Fruit fly (Drosophila melanogaster) whole organism, larva: ENCODE results near the gene ND-20L.

Experiments
- noc ChIP-seq: fragments of 200-800 bp; sonication (Bioruptor generic); optimal IDR thresholded peaks from 3 replicates; lab custom pipeline; 2019; ENCODE audit warnings: missing biosample characterization, mild to moderate bottlenecking, missing genetic modification characterization, moderate library complexity

ND-20L gene

DNA sequence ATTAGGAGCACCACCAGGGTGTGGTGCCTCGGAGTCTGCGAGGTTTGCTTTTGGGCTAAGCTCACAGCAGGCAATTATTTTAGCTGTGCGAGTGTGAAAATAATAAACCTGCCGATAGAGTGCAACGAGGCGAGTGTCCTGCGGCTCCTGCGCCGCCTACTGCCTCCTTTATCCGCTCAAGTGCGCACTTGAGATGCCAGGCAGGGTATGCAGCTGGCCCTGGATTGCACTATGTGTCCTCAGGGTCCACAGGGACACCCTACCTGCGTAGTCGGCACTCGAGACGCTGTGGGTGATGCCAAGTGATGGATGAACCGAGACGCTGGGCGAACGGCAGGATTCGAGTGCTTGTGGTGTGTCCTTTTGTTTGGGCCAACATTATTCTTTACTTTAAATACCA, 32.5 kb downstream of the ND-20L start:
- TF ChIP-seq noc (tag; lab: Kevin White, UChicago), result no peak

- TF ChIP-seq noc (tag; lab: Kevin White, UChicago), result no peak
Measured at dm6 chr3R:29548751-29549150, 33.2 kb downstream of the ND-20L start.

DNA sequence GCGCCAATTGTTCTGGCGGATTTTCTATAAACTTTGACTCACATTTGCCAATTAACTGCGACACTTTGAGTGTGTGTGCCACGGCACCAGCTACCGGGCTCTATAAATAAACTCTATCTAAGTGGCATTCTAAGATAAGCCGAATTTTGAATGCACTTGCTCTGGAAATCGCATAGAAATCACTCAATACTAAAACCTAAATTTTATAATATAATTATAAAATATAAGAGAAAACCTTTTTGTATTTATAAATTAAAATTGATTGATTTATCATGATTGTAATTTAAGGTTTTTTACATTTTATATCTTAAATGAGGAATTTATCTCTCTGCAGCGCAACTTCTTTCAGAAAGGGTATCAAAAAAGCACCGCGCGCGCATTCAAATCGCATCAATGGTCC, 33.6 kb downstream of the ND-20L start:
- TF ChIP-seq noc (tag; lab: Kevin White, UChicago), result no peak

DNA sequence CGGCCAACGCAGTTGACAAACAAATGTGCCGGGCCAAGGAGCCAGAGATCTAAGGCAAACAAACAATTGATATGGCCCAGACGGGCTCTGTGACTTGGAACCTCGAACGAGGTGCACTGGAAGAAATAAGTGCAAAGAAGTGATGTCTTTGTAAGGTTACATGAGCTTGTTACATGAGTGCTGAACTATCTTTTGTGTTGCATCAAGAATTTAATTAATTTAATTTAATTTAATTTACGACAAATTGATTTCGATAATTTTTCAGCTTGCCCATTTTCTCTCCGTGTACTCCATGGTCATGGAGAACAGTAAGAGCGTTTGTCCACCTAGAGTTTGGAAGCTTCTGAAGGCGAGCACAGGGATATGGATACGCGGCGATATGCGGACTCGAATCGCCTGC, 34.4 kb downstream of the ND-20L start:
- TF ChIP-seq noc (tag; lab: Kevin White, UChicago), result no peak

dm6 chr3R:29550735-29551134, 35.2 kb downstream of the ND-20L start:
- TF ChIP-seq noc (tag; lab: Kevin White, UChicago), result no peak

dm6 chr3R:29552830-29553583, 37.5 kb downstream of the ND-20L start:
- TF ChIP-seq noc (tag; lab: Kevin White, UChicago), result no peak

- no peak for TF ChIP-seq noc (tag; lab: Kevin White, UChicago)
Measured at dm6 chr3R:29556003-29556467, 40.5 kb downstream of the ND-20L start, which contains the start of gene Dr. Gene Dr, plus strand, starts transcription at chr3R:29556386.

- no peak for TF ChIP-seq noc (tag; lab: Kevin White, UChicago)
Measured at dm6 chr3R:29557555-29557954, 42.0 kb downstream of the ND-20L start.

- TF ChIP-seq noc (tag; lab: Kevin White, UChicago), result no peak
Measured at dm6 chr3R:29559444-29559976, 44.0 kb downstream of the ND-20L start.

- no peak for TF ChIP-seq noc (tag; lab: Kevin White, UChicago)
Measured at dm6 chr3R:29560418-29560817, 44.9 kb downstream of the ND-20L start.

DNA sequence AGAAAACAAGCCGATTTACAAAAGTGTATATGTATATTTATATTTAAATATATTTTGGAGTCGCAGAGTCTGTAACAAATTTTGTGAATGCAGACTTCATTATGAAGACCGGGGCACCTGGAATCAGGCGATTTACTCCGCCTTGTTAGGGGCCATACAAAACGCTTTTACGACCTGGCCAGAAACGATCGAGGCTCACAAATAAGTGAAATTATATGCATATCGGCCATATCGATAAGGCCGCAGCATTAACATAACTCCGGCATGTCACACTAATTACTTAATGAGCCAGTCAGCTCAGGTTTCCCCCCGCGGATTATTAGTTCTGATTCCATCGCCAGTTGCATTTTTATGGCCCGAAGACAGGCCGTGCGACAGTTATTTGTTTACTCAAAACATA, 47.1 kb downstream of the ND-20L start:
- TF ChIP-seq noc (tag; lab: Kevin White, UChicago), result no peak

DNA sequence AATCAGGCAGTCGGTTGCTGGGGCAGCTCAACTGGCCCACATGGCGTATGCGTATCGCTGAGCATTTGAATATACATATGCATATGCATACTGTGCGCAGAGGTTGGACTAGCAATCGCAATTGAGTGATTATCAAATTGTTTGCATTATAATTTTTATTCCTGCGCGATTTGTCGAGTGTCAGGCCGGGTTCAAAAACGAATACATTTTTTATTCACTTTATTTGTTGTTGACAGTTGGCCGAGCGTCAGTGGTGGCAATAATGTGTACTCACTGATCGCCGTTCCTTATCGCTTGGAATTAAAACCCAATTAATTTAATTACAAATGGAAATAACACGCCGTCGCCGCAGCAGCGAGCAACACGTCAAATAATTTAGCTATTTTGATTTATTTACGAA, 50.2 kb downstream of the ND-20L start:
- TF ChIP-seq noc (tag; lab: Kevin White, UChicago), result peak; percentile 83
